Worm (Caenorhabditis elegans) whole organism, L3 larva: ENCODE results near the gene sri-53.

Source experiments
- R02D3.7 ChIP-seq: fragments of 150-350 bp; optimal IDR thresholded peaks from 2 replicates; lab custom pipeline; 2014; ENCODE audit warnings: missing biosample characterization, missing genetic modification characterization
- ZK546.5 ChIP-seq: sonication (generic microtip); optimal IDR thresholded peaks from 2 replicates; lab custom pipeline; 2017; ENCODE audit warnings: missing biosample characterization, missing genetic modification characterization
- aly-2 ChIP-seq: fragments of 150-350 bp; optimal IDR thresholded peaks from 2 replicates; lab custom pipeline; 2014; ENCODE audit warnings: missing biosample characterization, missing genetic modification characterization
- ama-1 ChIP-seq: fragments of 150-350 bp; optimal IDR thresholded peaks from 2 replicates; lab custom pipeline; 2018
- ceh-28 ChIP-seq: fragments of 150-350 bp; optimal IDR thresholded peaks from 2 replicates; lab custom pipeline; 2014; ENCODE audit warnings: missing biosample characterization, missing genetic modification reagents, missing genetic modification characterization
- ceh-82 ChIP-seq: fragments of 150-350 bp; optimal IDR thresholded peaks from 2 replicates; lab custom pipeline; 2014; ENCODE audit warnings: missing biosample characterization, missing genetic modification characterization
- ceh-9 ChIP-seq: sonication (generic microtip); optimal IDR thresholded peaks from 2 replicates; lab custom pipeline; 2018; ENCODE audit warnings: missing biosample characterization, missing genetic modification characterization
- daf-12 ChIP-seq: fragments of 150-350 bp; optimal IDR thresholded peaks from 2 replicates; lab custom pipeline; 2014; ENCODE audit warnings: missing biosample characterization, missing genetic modification reagents, missing genetic modification characterization
- egl-27 ChIP-seq: sonication (generic microtip); optimal IDR thresholded peaks from 4 replicates; lab custom pipeline; 2017; ENCODE audit warnings: missing biosample characterization, missing genetic modification reagents, missing genetic modification characterization
- egl-5 ChIP-seq: fragments of 150-350 bp; optimal IDR thresholded peaks from 2 replicates; lab custom pipeline; 2017; ENCODE audit warnings: missing biosample characterization, missing genetic modification reagents, missing genetic modification characterization, inconsistent platforms
- elt-1 ChIP-seq: fragments of 150-350 bp; optimal IDR thresholded peaks from 2 replicates; lab custom pipeline; 2014; ENCODE audit warnings: missing biosample characterization, missing genetic modification characterization
- elt-2 ChIP-seq: sonication (generic microtip); optimal IDR thresholded peaks from 2 replicates; lab custom pipeline; 2016; ENCODE audit warnings: missing genetic modification reagents, mild to moderate bottlenecking, missing genetic modification characterization, missing compliant biosample characterization
- elt-3 ChIP-seq, 3 experiments: fragments of 150-350 bp in 1 of 3; sonication (generic microtip) in 2 of 3; optimal IDR thresholded peaks; 2 replicates in 2 of 3; 4 replicates in 1 of 3; lab custom pipeline; 2014 to 2017; ENCODE audit warnings: missing biosample characterization in 3 of 3, missing genetic modification characterization in 3 of 3
- eor-1 ChIP-seq, 2 experiments: fragments of 150-350 bp; optimal IDR thresholded peaks; 2 replicates each; lab custom pipeline; 2014 to 2018; ENCODE audit warnings: missing biosample characterization in 2 of 2, missing genetic modification characterization in 2 of 2
- fkh-10 ChIP-seq: sonication (generic microtip); optimal IDR thresholded peaks from 2 replicates; lab custom pipeline; 2017; ENCODE audit warnings: missing biosample characterization, missing genetic modification reagents, missing genetic modification characterization
- jun-1 ChIP-seq: fragments of 150-350 bp; optimal IDR thresholded peaks from 2 replicates; lab custom pipeline; 2014; ENCODE audit warnings: missing biosample characterization, missing genetic modification reagents, missing genetic modification characterization
- lin-15B ChIP-seq: fragments of 150-350 bp; optimal IDR thresholded peaks from 2 replicates; lab custom pipeline; 2014; ENCODE audit warnings: missing biosample characterization, missing genetic modification characterization
- lsy-12 ChIP-seq: sonication (generic microtip); optimal IDR thresholded peaks from 2 replicates; lab custom pipeline; 2016; ENCODE audit warnings: mild to moderate bottlenecking, missing genetic modification characterization, missing compliant biosample characterization
- mdl-1 ChIP-seq: fragments of 150-350 bp; optimal IDR thresholded peaks from 2 replicates; lab custom pipeline; 2014; ENCODE audit warnings: missing biosample characterization, missing genetic modification characterization
- nhr-11 ChIP-seq: fragments of 150-350 bp; optimal IDR thresholded peaks from 2 replicates; lab custom pipeline; 2014; ENCODE audit warnings: missing biosample characterization, missing genetic modification characterization
- nhr-43 ChIP-seq: sonication (generic microtip); optimal IDR thresholded peaks from 2 replicates; lab custom pipeline; 2016; ENCODE audit warnings: mild to moderate bottlenecking, missing genetic modification characterization, missing compliant biosample characterization; ENCODE audit not compliant: poor library complexity, severe bottlenecking
- nhr-67 ChIP-seq: fragments of 150-350 bp; optimal IDR thresholded peaks from 2 replicates; lab custom pipeline; 2014; ENCODE audit warnings: missing biosample characterization, missing genetic modification characterization
- nhr-77 ChIP-seq: fragments of 150-350 bp; optimal IDR thresholded peaks from 2 replicates; lab custom pipeline; 2014; ENCODE audit warnings: missing biosample characterization, missing genetic modification characterization
- pha-4 ChIP-seq: fragments of 150-350 bp; optimal IDR thresholded peaks from 2 replicates; lab custom pipeline; 2014; ENCODE audit warnings: missing biosample characterization, missing genetic modification reagents, missing genetic modification characterization
- pqm-1 ChIP-seq: fragments of 150-350 bp; optimal IDR thresholded peaks from 2 replicates; lab custom pipeline; 2017; ENCODE audit warnings: missing biosample characterization, missing genetic modification characterization, inconsistent platforms
- sea-2 ChIP-seq: fragments of 150-350 bp; sonication (generic microtip); optimal IDR thresholded peaks from 4 replicates; lab custom pipeline; 2014; ENCODE audit warnings: missing biosample characterization, missing genetic modification reagents, missing genetic modification characterization
- skn-1 ChIP-seq: fragments of 150-350 bp; optimal IDR thresholded peaks from 2 replicates; lab custom pipeline; 2014; ENCODE audit warnings: missing biosample characterization, missing genetic modification characterization
- snpc-4 ChIP-seq: fragments of 150-350 bp; optimal IDR thresholded peaks from 2 replicates; lab custom pipeline; 2014; ENCODE audit warnings: missing biosample characterization, missing genetic modification characterization
- unc-39 ChIP-seq: sonication (generic microtip); optimal IDR thresholded peaks from 4 replicates; lab custom pipeline; 2017; ENCODE audit warnings: missing biosample characterization, missing genetic modification characterization
- unc-62 ChIP-seq: fragments of 150-350 bp; sonication (generic microtip); optimal IDR thresholded peaks from 4 replicates; lab custom pipeline; 2014; ENCODE audit warnings: missing biosample characterization, missing genetic modification reagents, missing genetic modification characterization
- zag-1 ChIP-seq: fragments of 150-350 bp; optimal IDR thresholded peaks from 2 replicates; lab custom pipeline; 2014; ENCODE audit warnings: missing biosample characterization, missing genetic modification characterization
- ztf-11 ChIP-seq: fragments of 150-350 bp; optimal IDR thresholded peaks from 2 replicates; lab custom pipeline; 2014; ENCODE audit warnings: missing biosample characterization, missing genetic modification characterization
- ztf-4 ChIP-seq: fragments of 150-350 bp; optimal IDR thresholded peaks from 2 replicates; lab custom pipeline; 2014; ENCODE audit warnings: missing biosample characterization, missing genetic modification characterization

sri-53 gene

DNA sequence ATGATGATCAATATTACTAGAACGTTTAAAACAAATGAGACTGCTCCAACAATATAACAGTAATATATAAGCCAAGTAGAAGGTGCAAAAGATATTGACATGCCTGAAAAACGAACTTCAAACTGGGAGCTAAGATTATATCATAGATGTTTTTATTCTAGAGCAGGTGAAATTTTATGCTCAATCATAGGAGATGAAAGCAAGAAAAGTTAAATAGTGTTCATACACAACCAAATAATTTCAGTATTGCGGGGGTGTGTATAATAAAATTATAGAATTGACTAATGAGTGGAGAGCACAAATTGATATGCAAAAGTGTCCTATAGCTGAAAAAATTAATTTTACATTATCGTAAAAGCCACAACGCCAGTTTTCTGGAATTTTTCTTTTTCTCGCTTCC is 43.4 kb downstream of the sri-53 start, which contains the start of gene sri-34:
Gene sri-34, minus strand, starts transcription at position 101 of the 400 bp plus-strand sequence.
- TF ChIP-seq unc-62 (GFP tag; lab: Kevin White, UChicago) (no peak), skn-1 (tag; lab: Kevin White, UChicago) (no peak), ztf-11 (no peak), egl-5 (tag; lab: Kevin White, UChicago) (no peak), aly-2 (no peak), snpc-4 (no peak), mdl-1 (tag; lab: Kevin White, UChicago) (no peak), ztf-4 (tag; lab: Kevin White, UChicago) (no peak), daf-12 (tag; lab: Kevin White, UChicago) (no peak), R02D3.7 (no peak), ZK546.5 (tag; lab: Kevin White, UChicago) (no peak), lin-15B (tag; lab: Kevin White, UChicago) (no peak), nhr-67 (tag; lab: Kevin White, UChicago) (no peak), pha-4 (tag; lab: Kevin White, UChicago) (no peak), sea-2 (GFP tag; lab: Kevin White, UChicago) (no peak), nhr-11 (tag; lab: Kevin White, UChicago) (no peak), eor-1 (tag; optimal IDR thresholded peaks at IDR 0.05; lab: Kevin White, UChicago) (no peak), ama-1 (lab: Kevin White, UChicago) (no peak), ceh-9 (tag; lab: Kevin White, UChicago) (no peak), ceh-82 (tag; lab: Kevin White, UChicago) (no peak)

- TF ChIP-seq ama-1 (lab: Kevin White, UChicago): no peak
- no peak for TF ChIP-seq daf-12 (tag; lab: Kevin White, UChicago)
- no peak for TF ChIP-seq egl-5 (tag; lab: Kevin White, UChicago)
- TF ChIP-seq egl-27: no peak
- no peak for TF ChIP-seq zag-1 (tag; lab: Kevin White, UChicago)
- TF ChIP-seq pha-4 (tag; lab: Kevin White, UChicago): no peak
These were observed 45.7 kb downstream of the sri-53 start, which contains the start of gene sri-33 for ce11 chrII:3156749-3157148. Gene sri-33, minus strand, starts transcription at chrII:3156849.

ce11 chrII:3154383-3154782 is 48.0 kb downstream of the sri-53 start, which contains the start of gene sri-32:
Gene sri-32, minus strand, starts transcription at chrII:3154483.
- TF ChIP-seq fkh-10 (GFP tag; lab: Kevin White, UChicago) (no peak), sea-2 (GFP tag; lab: Kevin White, UChicago) (no peak), nhr-77 (tag; lab: Kevin White, UChicago) (no peak), zag-1 (tag; lab: Kevin White, UChicago) (no peak), mdl-1 (tag; lab: Kevin White, UChicago) (no peak)

DNA sequence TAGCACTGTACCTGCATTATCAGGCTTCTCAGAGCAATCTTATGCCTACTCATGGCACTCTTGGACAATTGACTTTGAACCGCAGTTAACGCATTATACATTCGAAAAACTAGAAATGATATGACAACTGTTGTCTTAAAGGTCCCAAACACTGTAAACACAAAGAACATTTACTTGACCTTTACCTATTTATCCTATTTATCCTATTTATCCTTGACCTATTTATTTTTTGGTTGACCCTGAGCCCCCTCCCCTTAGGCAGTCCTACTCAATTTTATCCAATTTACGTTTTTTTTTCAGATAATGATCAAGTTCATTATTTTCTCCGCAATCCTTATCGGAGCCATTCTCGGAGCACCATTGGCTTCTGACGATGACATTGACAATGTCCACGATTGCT is 50.8 kb downstream of the sri-53 start, which contains the start of the genes T10D4.14 and T10D4.19:
Gene T10D4.14, minus strand, starts transcription at position 101 of the 400 bp plus-strand sequence.
Gene T10D4.19, plus strand, starts transcription at position 304 of the 400 bp plus-strand sequence.
- TF ChIP-seq ceh-9 (tag; lab: Kevin White, UChicago) (no peak), mdl-1 (tag; lab: Kevin White, UChicago) (no peak), sea-2 (GFP tag; lab: Kevin White, UChicago) (no peak), pqm-1 (no peak), elt-2 (tag; lab: Kevin White, UChicago) (no peak), ztf-4 (tag; lab: Kevin White, UChicago) (no peak), ama-1 (lab: Kevin White, UChicago) (no peak), zag-1 (tag; lab: Kevin White, UChicago) (no peak), jun-1 (tag; lab: Kevin White, UChicago) (no peak), nhr-43 (tag; lab: Kevin White, UChicago) (no peak), ztf-11 (no peak), unc-62 (GFP tag; lab: Kevin White, UChicago) (no peak), elt-3 (tag; optimal IDR thresholded peaks at IDR 0.05; lab: Kevin White, UChicago) (no peak), snpc-4 (no peak), ceh-28 (tag; lab: Kevin White, UChicago) (no peak), unc-39 (no peak), elt-1 (tag; lab: Kevin White, UChicago) (no peak), lsy-12 (tag; lab: Kevin White, UChicago) (no peak)
